Worm (Caenorhabditis elegans) whole organism, L2 larva: ENCODE results near the gene hpd-1.

Experiments
- C34F6.9 ChIP-seq: fragments of 150-350 bp; optimal IDR thresholded peaks from 2 replicates; lab custom pipeline; 2014; ENCODE audit warnings: missing biosample characterization, missing genetic modification characterization
- F13H6.1 ChIP-seq: sonication (generic microtip); optimal IDR thresholded peaks from 2 replicates; lab custom pipeline; 2016; ENCODE audit warnings: missing genetic modification characterization, missing compliant biosample characterization
- R02D3.7 ChIP-seq: fragments of 150-350 bp; optimal IDR thresholded peaks from 2 replicates; lab custom pipeline; 2014; ENCODE audit warnings: missing biosample characterization, missing genetic modification characterization
- Y55F3AM.14 ChIP-seq: fragments of 200-800 bp; sonication (Bioruptor generic); optimal IDR thresholded peaks from 2 replicates; lab custom pipeline; 2018; ENCODE audit warnings: mild to moderate bottlenecking, missing genetic modification characterization, missing compliant biosample characterization
- ZK546.5 ChIP-seq: sonication (generic microtip); optimal IDR thresholded peaks from 2 replicates; lab custom pipeline; 2017; ENCODE audit warnings: missing biosample characterization, missing genetic modification characterization
- alr-1 ChIP-seq: fragments of 150-350 bp; optimal IDR thresholded peaks from 2 replicates; lab custom pipeline; 2014; ENCODE audit warnings: missing biosample characterization, missing genetic modification characterization
- aly-2 ChIP-seq: fragments of 150-350 bp; optimal IDR thresholded peaks from 2 replicates; lab custom pipeline; 2014; ENCODE audit warnings: missing biosample characterization, missing genetic modification characterization
- ama-1 ChIP-seq: fragments of 150-350 bp; optimal IDR thresholded peaks from 2 replicates; lab custom pipeline; 2018; ENCODE audit warnings: inconsistent platforms
- blmp-1 ChIP-seq: sonication (generic microtip); optimal IDR thresholded peaks from 2 replicates; lab custom pipeline; 2017; ENCODE audit warnings: missing genetic modification characterization, mild to moderate bottlenecking, missing compliant biosample characterization, antibody characterized with exemption, moderate library complexity; ENCODE audit not compliant: insufficient read depth
- ceh-16 ChIP-seq: fragments of 150-350 bp; optimal IDR thresholded peaks from 2 replicates; lab custom pipeline; 2014; ENCODE audit warnings: missing biosample characterization, missing genetic modification characterization
- ceh-82 ChIP-seq: fragments of 150-350 bp; optimal IDR thresholded peaks from 2 replicates; lab custom pipeline; 2014; ENCODE audit warnings: missing biosample characterization, missing genetic modification characterization
- dmd-4 ChIP-seq: sonication (generic microtip); optimal IDR thresholded peaks from 2 replicates; lab custom pipeline; 2017; ENCODE audit warnings: missing biosample characterization, missing genetic modification characterization
- egl-27 ChIP-seq: sonication (generic microtip); optimal IDR thresholded peaks from 3 replicates; lab custom pipeline; 2017; ENCODE audit warnings: missing biosample characterization, missing genetic modification reagents, missing genetic modification characterization
- elt-3 ChIP-seq: sonication (generic microtip); optimal IDR thresholded peaks from 2 replicates; lab custom pipeline; 2017; ENCODE audit warnings: missing biosample characterization, missing genetic modification characterization
- fos-1 ChIP-seq: fragments of 150-350 bp; optimal IDR thresholded peaks from 2 replicates; lab custom pipeline; 2014; ENCODE audit warnings: missing biosample characterization, missing genetic modification characterization
- gmeb-1 ChIP-seq: fragments of 150-350 bp; optimal IDR thresholded peaks from 2 replicates; lab custom pipeline; 2014; ENCODE audit warnings: missing biosample characterization, missing genetic modification characterization
- lin-11 ChIP-seq: fragments of 150-350 bp; sonication (generic microtip); optimal IDR thresholded peaks from 2 replicates; lab custom pipeline; 2014; ENCODE audit warnings: missing biosample characterization, missing genetic modification characterization, inconsistent platforms, mixed read lengths
- lin-13 ChIP-seq: fragments of 150-350 bp; optimal IDR thresholded peaks from 2 replicates; lab custom pipeline; 2014; ENCODE audit warnings: missing biosample characterization, missing genetic modification reagents, missing genetic modification characterization
- lin-39 ChIP-seq: fragments of 150-350 bp; optimal IDR thresholded peaks from 2 replicates; lab custom pipeline; 2014; ENCODE audit warnings: missing biosample characterization, missing genetic modification reagents, missing genetic modification characterization
- lsy-2 ChIP-seq, 2 experiments: fragments of 150-350 bp in 1 of 2; sonication (generic microtip) in 1 of 2; optimal IDR thresholded peaks; 2 replicates each; lab custom pipeline; 2014 to 2017; ENCODE audit warnings: missing biosample characterization in 2 of 2, missing genetic modification characterization in 2 of 2
- mab-5 ChIP-seq: fragments of 150-350 bp; optimal IDR thresholded peaks from 2 replicates; lab custom pipeline; 2014; ENCODE audit warnings: missing biosample characterization, missing genetic modification characterization
- mdl-1 ChIP-seq, 2 experiments: fragments of 150-350 bp in 1 of 2; sonication (generic microtip) in 1 of 2; optimal IDR thresholded peaks; 2 replicates each; lab custom pipeline; 2017; ENCODE audit warnings: missing biosample characterization in 2 of 2, missing genetic modification characterization in 2 of 2
- nhr-10 ChIP-seq: sonication (generic microtip); optimal IDR thresholded peaks from 2 replicates; lab custom pipeline; 2017; ENCODE audit warnings: missing biosample characterization, missing genetic modification characterization
- nhr-129 ChIP-seq: fragments of 150-350 bp; optimal IDR thresholded peaks from 2 replicates; lab custom pipeline; 2014; ENCODE audit warnings: missing biosample characterization, missing genetic modification characterization
- nhr-23 ChIP-seq: fragments of 150-350 bp; optimal IDR thresholded peaks from 2 replicates; lab custom pipeline; 2014; ENCODE audit warnings: missing biosample characterization, missing genetic modification reagents, missing genetic modification characterization
- nhr-6 ChIP-seq: fragments of 150-350 bp; optimal IDR thresholded peaks from 2 replicates; lab custom pipeline; 2014; ENCODE audit warnings: missing biosample characterization, missing genetic modification characterization
- nhr-77 ChIP-seq: fragments of 150-350 bp; optimal IDR thresholded peaks from 2 replicates; lab custom pipeline; 2014; ENCODE audit warnings: missing biosample characterization, missing genetic modification characterization
- peb-1 ChIP-seq: fragments of 150-350 bp; optimal IDR thresholded peaks from 2 replicates; lab custom pipeline; 2014; ENCODE audit warnings: missing biosample characterization, missing genetic modification characterization
- skn-1 ChIP-seq: sonication (generic microtip); optimal IDR thresholded peaks from 2 replicates; lab custom pipeline; 2017; ENCODE audit warnings: missing biosample characterization, missing genetic modification characterization
- sma-3 ChIP-seq: sonication (generic microtip); optimal IDR thresholded peaks from 2 replicates; lab custom pipeline; 2016; ENCODE audit warnings: missing genetic modification reagents, missing genetic modification characterization, missing compliant biosample characterization
- snpc-4 ChIP-seq: fragments of 150-350 bp; optimal IDR thresholded peaks from 2 replicates; lab custom pipeline; 2014; ENCODE audit warnings: missing biosample characterization, missing genetic modification characterization
- unc-39 ChIP-seq: fragments of 150-350 bp; optimal IDR thresholded peaks from 2 replicates; lab custom pipeline; 2014; ENCODE audit warnings: missing biosample characterization, missing genetic modification characterization
- unc-55 ChIP-seq: fragments of 150-350 bp; sonication (generic microtip); optimal IDR thresholded peaks from 3 replicates; lab custom pipeline; 2014; ENCODE audit warnings: missing biosample characterization, missing genetic modification reagents, missing genetic modification characterization
- zag-1 ChIP-seq: fragments of 150-350 bp; optimal IDR thresholded peaks from 2 replicates; lab custom pipeline; 2014; ENCODE audit warnings: missing biosample characterization, missing genetic modification characterization
- ztf-1 ChIP-seq: fragments of 200-800 bp; sonication (Bioruptor generic); conservative IDR thresholded peaks from 2 replicates; pipeline ENCODE4 v1.3.6; 2022; ENCODE audit warnings: missing genetic modification characterization, missing compliant biosample characterization
- ztf-11 ChIP-seq: sonication (generic microtip); optimal IDR thresholded peaks from 2 replicates; lab custom pipeline; 2017; ENCODE audit warnings: missing biosample characterization, missing genetic modification characterization

Gene hpd-1

DNA sequence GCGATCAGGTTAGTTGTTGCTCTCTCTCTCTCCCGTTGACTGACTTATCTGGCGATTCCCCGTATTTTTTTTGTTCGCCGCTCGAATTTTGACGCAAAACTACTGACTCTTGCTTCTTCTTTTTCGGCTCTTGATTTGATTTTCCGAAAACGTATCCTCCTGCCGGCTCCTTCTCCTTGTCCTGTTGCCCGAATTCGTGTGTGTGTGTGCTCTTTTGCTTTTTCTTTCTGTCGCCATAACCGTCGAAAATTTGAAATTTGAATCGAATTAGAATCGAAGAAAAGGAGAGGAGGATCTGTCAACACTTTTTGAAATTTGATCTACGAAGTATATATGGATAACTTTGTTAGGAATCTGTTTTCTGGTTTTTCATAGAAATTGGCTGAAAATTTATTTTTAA, 22.8 kb upstream of the hpd-1 start:
- TF ChIP-seq blmp-1 (tag; lab: Kevin White, UChicago) (no peak), ztf-11 (tag; lab: Kevin White, UChicago) (no peak), sma-3 (GFP tag; lab: Kevin White, UChicago) (no peak), R02D3.7 (tag; lab: Kevin White, UChicago) (no peak), zag-1 (no peak), mab-5 (tag; lab: Kevin White, UChicago) (no peak), ceh-82 (tag; lab: Kevin White, UChicago) (no peak), lsy-2 (tag; optimal IDR thresholded peaks at IDR 0.05; lab: Kevin White, UChicago) (no peak), nhr-23 (no peak), unc-55 (no peak), aly-2 (tag; lab: Kevin White, UChicago) (no peak), Y55F3AM.14 (GFP tag; lab: Kevin White, UChicago) (no peak), peb-1 (tag; lab: Kevin White, UChicago) (no peak), fos-1 (tag; lab: Kevin White, UChicago) (no peak), mdl-1 (tag; optimal IDR thresholded peaks at IDR 0.05; lab: Kevin White, UChicago) (no peak), alr-1 (tag; lab: Kevin White, UChicago) (no peak), nhr-6 (tag; lab: Kevin White, UChicago) (no peak), lin-39 (tag; lab: Kevin White, UChicago) (no peak), ZK546.5 (no peak), elt-3 (no peak)

DNA sequence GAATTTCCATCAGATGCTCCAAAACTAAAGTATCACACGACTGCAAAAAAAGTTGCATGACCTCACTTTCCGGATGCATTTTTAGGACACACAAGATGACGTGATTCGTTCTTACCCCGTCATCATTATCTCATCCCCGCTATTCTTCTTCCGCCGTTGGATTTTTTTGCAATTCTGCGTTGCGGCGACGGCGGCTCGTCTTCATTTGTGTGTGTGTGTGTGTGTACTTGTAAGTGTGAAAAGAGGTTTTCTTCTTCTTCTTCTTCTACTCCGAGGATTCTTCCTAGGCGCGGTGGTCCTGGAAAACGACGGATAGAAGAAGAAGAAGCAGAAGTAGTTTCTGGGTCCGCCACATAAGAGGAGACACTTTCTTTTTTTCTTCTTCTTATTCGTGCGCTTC, 19.6 kb upstream of the hpd-1 start:
- no peak for TF ChIP-seq dmd-4 (tag; lab: Kevin White, UChicago)
- no peak for TF ChIP-seq nhr-129 (tag; lab: Kevin White, UChicago)
- peak; percentile 53 for TF ChIP-seq unc-55
- TF ChIP-seq R02D3.7 (tag; lab: Kevin White, UChicago): no peak
- TF ChIP-seq C34F6.9 (tag; lab: Kevin White, UChicago): no peak

DNA sequence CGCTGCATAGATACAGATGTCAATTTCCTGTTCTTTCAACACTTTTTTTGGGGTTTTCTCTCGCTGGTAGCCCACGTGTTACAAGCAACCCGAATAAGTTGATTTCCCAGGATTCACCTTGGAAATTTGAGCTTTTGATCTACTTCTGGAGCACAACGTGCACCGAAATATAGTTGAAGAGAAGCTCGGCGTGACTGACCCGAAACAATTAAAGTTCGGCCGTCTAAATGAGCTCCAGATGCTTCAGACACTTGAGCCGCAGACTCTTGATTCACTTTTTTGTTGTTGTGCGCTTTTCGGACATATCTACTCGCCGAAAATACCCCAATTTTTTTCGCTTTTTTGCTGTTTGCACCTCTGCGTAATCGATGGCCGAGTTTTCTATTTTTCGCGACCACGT, 16.4 kb upstream of the hpd-1 start:
- no peak for TF ChIP-seq lin-39 (tag; lab: Kevin White, UChicago)
- TF ChIP-seq nhr-129 (tag; lab: Kevin White, UChicago): no peak
- no peak for TF ChIP-seq alr-1 (tag; lab: Kevin White, UChicago)

DNA sequence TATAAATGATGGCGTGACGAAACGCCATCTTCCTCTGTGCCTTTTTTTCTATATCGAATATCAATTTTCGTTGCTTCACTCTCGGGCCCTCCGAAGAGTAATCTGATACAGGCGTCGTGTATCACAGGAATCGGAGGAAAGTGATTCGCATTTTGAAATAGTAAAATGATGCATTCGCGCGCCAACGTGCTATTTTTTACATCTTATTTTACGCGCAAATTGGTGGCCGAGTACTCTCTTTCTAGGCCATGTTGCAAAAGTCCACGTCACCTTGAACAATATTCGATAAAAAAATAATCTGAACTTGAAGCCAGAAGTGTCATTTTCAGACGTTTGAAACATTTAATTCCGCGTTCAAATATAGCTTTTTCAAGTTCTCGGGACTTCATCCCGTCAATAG, 15.7 kb upstream of the hpd-1 start:
- TF ChIP-seq unc-39: no peak
- TF ChIP-seq F13H6.1 (tag; lab: Kevin White, UChicago): no peak
- TF ChIP-seq nhr-6 (tag; lab: Kevin White, UChicago): no peak
- no peak for TF ChIP-seq C34F6.9 (tag; lab: Kevin White, UChicago)
- no peak for TF ChIP-seq ztf-11 (tag; lab: Kevin White, UChicago)
- TF ChIP-seq elt-3: no peak
- TF ChIP-seq snpc-4 (tag; lab: Kevin White, UChicago): no peak
- TF ChIP-seq egl-27 (tag; lab: Kevin White, UChicago): no peak
- TF ChIP-seq lin-13: no peak
- no peak for TF ChIP-seq nhr-129 (tag; lab: Kevin White, UChicago)
- TF ChIP-seq ama-1: no peak
- no peak for TF ChIP-seq ceh-16 (tag; lab: Kevin White, UChicago)
- TF ChIP-seq R02D3.7 (tag; lab: Kevin White, UChicago): no peak
- no peak for TF ChIP-seq lin-11 (tag; lab: Kevin White, UChicago)
- no peak for TF ChIP-seq nhr-77 (tag; lab: Kevin White, UChicago)
- TF ChIP-seq blmp-1 (tag; lab: Kevin White, UChicago): no peak
- no peak for TF ChIP-seq ztf-1
- no peak for TF ChIP-seq gmeb-1 (tag; lab: Kevin White, UChicago)
- no peak for TF ChIP-seq skn-1 (tag; lab: Kevin White, UChicago)

ce11 chrIII:10520523-10520922, 14.8 kb upstream of the hpd-1 start, which contains the start of gene unc-49:
TSS of gene unc-49 (plus strand) at chrIII:10520762.
- TF ChIP-seq Y55F3AM.14 (GFP tag; lab: Kevin White, UChicago) (no peak), blmp-1 (tag; lab: Kevin White, UChicago) (no peak), aly-2 (tag; lab: Kevin White, UChicago) (no peak), lsy-2 (tag; optimal IDR thresholded peaks at IDR 0.05; lab: Kevin White, UChicago) (peak in 1 of 2 experiments; percentile 7), C34F6.9 (tag; lab: Kevin White, UChicago) (peak; percentile 6), ztf-1 (no peak), snpc-4 (tag; lab: Kevin White, UChicago) (no peak), F13H6.1 (tag; lab: Kevin White, UChicago) (peak; percentile 61), nhr-10 (tag; lab: Kevin White, UChicago) (no peak), nhr-129 (tag; lab: Kevin White, UChicago) (peak; percentile 14)
